Fruit fly (Drosophila melanogaster) S2 (cell line): ENCODE measurements around the gene spri.
"Not testable (repeated sequence)": the region's sequence is repeated elsewhere in the genome, so short reads cannot be mapped to it uniquely, and the experiment has no call there.

ENCODE experiments used
- CG8478 ChIP-seq: fragments of >200 bp; optimal IDR thresholded peaks from 2 replicates; lab custom pipeline; 2018
- CTCF ChIP-seq, 2 experiments: fragments of >200 bp; optimal IDR thresholded peaks; 2 replicates each; lab custom pipeline; 2018

spri gene

dm6 chrX:10585158-10585634 is at the start of gene spri:
TSS of gene spri (minus strand) at chrX:10585422.
- TF ChIP-seq CTCF (optimal IDR thresholded peaks at IDR 0.05; lab: Kevin White, UChicago): no peak
- TF ChIP-seq CG8478 (lab: Kevin White, UChicago): no peak

DNA sequence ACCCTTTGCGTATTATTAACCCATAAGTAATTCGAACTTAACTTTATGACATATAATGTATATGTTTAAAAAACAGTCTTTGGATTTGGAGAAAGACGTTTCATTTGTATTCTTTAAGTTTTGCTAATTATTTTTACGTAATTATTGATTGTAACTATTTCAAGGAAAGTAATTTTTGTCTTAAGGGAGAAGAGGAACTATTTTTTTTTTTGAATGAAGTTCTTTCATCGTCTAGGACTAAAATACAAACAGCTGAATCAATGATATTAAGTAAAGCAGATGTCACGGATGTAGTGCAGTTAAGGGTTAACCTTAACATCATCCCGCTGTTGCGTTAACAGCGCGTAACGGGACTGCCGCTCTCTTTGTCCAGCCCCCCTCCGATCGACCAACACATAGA is 43.7 kb upstream of the spri start:
- TF ChIP-seq CTCF (optimal IDR thresholded peaks at IDR 0.05; lab: Kevin White, UChicago) (no peak), CG8478 (lab: Kevin White, UChicago) (no peak)

DNA sequence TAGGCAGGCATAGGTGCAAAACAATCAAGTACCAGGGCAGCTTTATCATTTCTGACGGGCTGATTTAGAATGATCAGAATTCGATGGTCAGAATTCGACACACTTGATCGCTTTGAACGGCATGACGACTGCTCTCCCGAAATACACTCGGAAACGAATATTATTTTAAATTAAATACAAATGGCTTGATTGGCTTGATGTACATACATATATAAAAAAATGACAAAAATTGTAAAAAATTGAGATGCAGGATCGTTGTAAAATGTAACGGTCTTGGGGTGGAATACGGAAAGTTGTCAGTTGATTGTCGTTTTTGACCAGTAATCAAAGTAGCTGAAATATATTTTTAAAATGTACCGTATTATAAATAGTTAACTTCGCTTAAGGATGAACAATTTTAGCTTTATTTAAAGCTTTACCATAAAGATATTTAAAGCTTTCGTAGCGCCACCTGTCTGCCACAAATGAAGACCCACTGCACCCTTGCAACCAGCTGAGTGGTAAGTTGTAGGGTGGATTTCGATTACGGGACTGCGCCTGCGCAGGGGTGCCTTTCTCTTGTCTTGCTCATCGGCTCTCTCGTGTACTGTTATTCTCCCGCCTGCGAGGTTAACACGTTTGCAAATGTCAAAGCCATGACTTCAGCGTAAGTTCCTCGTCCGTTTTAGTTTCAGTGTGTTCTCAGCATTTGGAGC is 42.0 kb upstream of the spri start, which contains the start of the genes CG9806 and X11Lbeta:
CG9806 (minus strand) TSS at position 51 of the 695 bp plus-strand sequence.
X11Lbeta (plus strand) TSS at position 676 of the 695 bp plus-strand sequence.
- TF ChIP-seq CG8478 (lab: Kevin White, UChicago) (no peak), CTCF (optimal IDR thresholded peaks at IDR 0.05; lab: Kevin White, UChicago) (peak; percentile 25 to 47)

DNA sequence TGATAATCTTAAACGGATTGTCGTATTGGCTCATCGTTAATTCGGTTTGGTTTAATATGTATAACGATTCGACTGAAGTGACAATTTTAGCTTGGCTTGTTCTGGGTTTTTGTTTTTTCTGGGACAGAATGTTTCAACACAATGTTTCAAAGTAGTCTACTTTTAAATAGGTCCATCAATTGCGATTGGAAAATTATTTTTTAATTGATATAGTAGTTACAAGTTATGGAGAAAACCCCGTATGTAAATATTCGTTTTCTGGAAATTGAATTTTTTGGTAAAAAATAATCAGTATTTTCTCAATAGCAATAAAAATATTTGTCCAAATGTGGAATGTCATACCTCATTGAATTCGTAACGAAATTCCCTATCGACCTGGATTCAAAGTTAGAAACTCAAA is 37.9 kb upstream of the spri start, which contains the start of gene Rab9Db:
Rab9Db (minus strand) TSS at position 101 of the 400 bp plus-strand sequence.
- not testable (repeated sequence) for TF ChIP-seq CTCF (optimal IDR thresholded peaks at IDR 0.05; lab: Kevin White, UChicago); CG8478 (lab: Kevin White, UChicago)

- no peak for TF ChIP-seq CTCF (optimal IDR thresholded peaks at IDR 0.05; lab: Kevin White, UChicago)
- no peak for TF ChIP-seq CG8478 (lab: Kevin White, UChicago)
Observed at dm6 chrX:10621202-10621990, 36.2 kb upstream of the spri start.

- TF ChIP-seq CG8478 (lab: Kevin White, UChicago) (no peak), CTCF (optimal IDR thresholded peaks at IDR 0.05; lab: Kevin White, UChicago) (no peak)
Observed at dm6 chrX:10620144-10621005, 35.2 kb upstream of the spri start, which contains the start of gene CG43347. TSS of gene CG43347 (minus strand) at chrX:10620190.

DNA sequence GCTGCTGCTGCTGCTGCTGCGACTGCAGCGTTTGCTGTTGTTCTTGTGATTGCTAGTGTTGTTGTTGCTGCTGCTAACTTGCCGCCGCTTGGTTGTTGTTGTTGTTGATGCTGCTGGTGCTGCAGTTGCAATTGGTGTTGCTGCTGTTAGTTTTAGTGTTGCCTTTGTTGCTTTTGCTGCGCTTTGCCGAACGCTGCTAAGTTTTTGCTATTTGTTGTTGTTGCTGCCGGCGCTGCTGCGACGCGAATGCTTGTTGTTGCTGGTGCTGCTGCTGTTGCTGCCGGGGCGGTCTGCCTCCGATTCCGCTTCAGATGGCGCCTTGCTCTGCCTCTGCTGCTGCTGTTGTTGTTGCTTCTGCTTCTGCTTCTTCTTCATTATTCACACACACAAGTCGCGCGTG is 33.3 kb upstream of the spri start:
- TF ChIP-seq CTCF (optimal IDR thresholded peaks at IDR 0.05; lab: Kevin White, UChicago): no peak

DNA sequence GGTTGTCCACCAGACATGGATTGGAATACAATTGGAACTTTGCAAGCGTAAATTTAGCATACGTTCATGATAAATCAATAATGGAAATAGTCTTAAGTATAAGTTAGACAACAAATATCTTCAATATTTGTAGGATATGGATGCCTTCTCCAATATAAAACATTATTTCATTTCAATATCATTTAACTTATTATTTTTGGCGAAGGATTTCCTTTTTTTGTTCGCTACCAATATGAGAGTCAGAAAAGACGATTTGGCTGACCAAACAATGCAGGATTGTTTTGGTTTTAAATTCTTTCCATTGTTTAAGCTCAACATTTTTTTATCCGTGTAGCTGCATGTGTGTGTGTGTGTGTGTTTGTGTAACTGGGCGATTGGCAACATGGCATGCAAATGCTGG is 30.0 kb upstream of the spri start:
- TF ChIP-seq CTCF (optimal IDR thresholded peaks at IDR 0.05; lab: Kevin White, UChicago) (no peak), CG8478 (lab: Kevin White, UChicago) (no peak)

- TF ChIP-seq CG8478 (lab: Kevin White, UChicago) (no peak), CTCF (optimal IDR thresholded peaks at IDR 0.05; lab: Kevin White, UChicago) (no peak)
Observed at dm6 chrX:10613568-10613967, 28.3 kb upstream of the spri start.

- TF ChIP-seq CTCF (optimal IDR thresholded peaks at IDR 0.05; lab: Kevin White, UChicago) (no peak), CG8478 (lab: Kevin White, UChicago) (no peak)
Observed at dm6 chrX:10607629-10608028, 22.4 kb upstream of the spri start.

dm6 chrX:10606889-10607478 is 21.8 kb upstream of the spri start:
- TF ChIP-seq CTCF (optimal IDR thresholded peaks at IDR 0.05; lab: Kevin White, UChicago) (no peak), CG8478 (lab: Kevin White, UChicago) (no peak)

DNA sequence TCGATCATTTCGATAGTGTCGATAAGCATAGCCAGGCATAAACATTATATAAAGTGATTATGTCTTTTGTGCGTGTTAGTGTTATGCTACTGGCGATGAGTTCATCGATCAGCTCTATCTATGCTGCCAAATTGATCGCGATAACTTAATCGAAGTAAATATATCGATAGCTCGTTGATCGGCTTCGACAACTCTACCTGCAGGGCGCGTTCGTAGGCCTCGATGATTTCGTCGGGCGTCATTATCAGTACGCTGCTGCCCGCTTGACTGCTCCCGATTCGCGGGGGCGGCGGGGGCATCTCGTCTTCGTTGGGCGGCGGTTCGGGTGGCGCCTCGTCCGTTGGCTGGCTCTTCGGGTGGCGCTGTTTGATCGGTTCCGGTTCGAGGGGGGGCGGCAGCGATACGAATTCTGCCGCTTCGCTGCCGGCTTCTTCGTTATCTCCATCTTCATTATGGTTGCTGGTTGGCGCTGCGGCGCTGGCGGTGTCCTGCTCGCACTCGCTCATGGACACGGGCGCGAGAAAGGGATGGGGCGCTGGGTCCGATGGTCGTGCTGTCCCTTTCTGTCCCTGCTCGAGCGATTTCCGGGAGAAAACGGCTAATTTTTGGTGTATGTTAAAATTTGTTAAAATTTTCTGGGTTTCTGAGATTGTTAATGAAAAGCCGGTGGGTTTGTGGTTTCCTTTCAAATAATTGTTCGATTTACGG is 17.0 kb upstream of the spri start, which contains the start of gene CG1628:
CG1628 (minus strand) TSS at position 658 of the 708 bp plus-strand sequence.
- no peak for TF ChIP-seq CG8478 (lab: Kevin White, UChicago)
- no peak for TF ChIP-seq CTCF (optimal IDR thresholded peaks at IDR 0.05; lab: Kevin White, UChicago)

DNA sequence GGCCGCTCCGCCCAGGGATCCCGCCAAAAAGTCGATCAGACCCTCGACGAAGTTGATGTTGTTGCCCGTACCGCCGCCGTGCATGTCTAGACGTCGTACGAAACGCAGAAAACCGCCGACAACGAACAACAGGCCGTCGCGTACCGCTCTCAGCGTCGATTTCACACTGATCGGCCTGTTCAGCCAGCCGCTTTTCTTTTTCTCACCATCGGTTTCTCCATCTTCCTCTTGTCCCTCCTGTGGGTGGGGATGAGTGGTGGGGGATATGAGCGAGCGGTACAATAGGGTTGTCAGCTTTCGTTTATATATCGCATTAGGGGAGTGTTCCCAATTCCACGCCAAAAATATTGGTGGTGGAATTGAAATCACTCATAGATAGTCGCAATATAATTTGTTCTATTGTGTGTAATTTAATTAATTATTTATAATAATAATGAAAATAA is 16.3 kb upstream of the spri start:
- no peak for TF ChIP-seq CG8478 (lab: Kevin White, UChicago)
- TF ChIP-seq CTCF (optimal IDR thresholded peaks at IDR 0.05; lab: Kevin White, UChicago): no peak
